Fruit fly (Drosophila melanogaster) whole organism, embryonic: Measurements from ENCODE around the gene plum.
A peak's percentile ranks its signal among the peaks of the same experiment; 100 is the strongest.

Experiments
- Aef1 ChIP-seq: fragments of 200-800 bp; sonication (Bioruptor generic); IDR thresholded peaks from 3 replicates; pipeline ENCODE4 v1.3.6; 2022; ENCODE audit warnings: missing biosample characterization, missing genetic modification characterization
- Blimp-1 ChIP-seq: fragments of 200-800 bp; sonication (Bioruptor generic); optimal IDR thresholded peaks from 3 replicates; lab custom pipeline; 2018; ENCODE audit warnings: missing biosample characterization, missing genetic modification characterization, mild to moderate bottlenecking, moderate library complexity, missing genetic modification reagents
- CG11456 ChIP-seq: fragments of 200-800 bp; sonication (Bioruptor generic); IDR thresholded peaks from 3 replicates; pipeline ENCODE4 v1.3.6; 2022; ENCODE audit warnings: missing biosample characterization, missing genetic modification characterization
- CG12391 ChIP-seq: fragments of 200-800 bp; sonication (Bioruptor generic); optimal IDR thresholded peaks from 3 replicates; lab custom pipeline; 2018; ENCODE audit warnings: missing biosample characterization, mild to moderate bottlenecking, missing genetic modification characterization, moderate library complexity
- CG14710 ChIP-seq: fragments of 200-800 bp; sonication (Bioruptor generic); optimal IDR thresholded peaks from 3 replicates; lab custom pipeline; 2019; ENCODE audit warnings: missing biosample characterization, mild to moderate bottlenecking, missing genetic modification characterization, moderate library complexity
- CG15601 ChIP-seq: fragments of 200-800 bp; sonication (Bioruptor generic); optimal IDR thresholded peaks from 3 replicates; lab custom pipeline; 2019; ENCODE audit warnings: missing biosample characterization, mild to moderate bottlenecking, missing genetic modification characterization, moderate library complexity
- CG1603 ChIP-seq: fragments of 200-800 bp; sonication (Bioruptor generic); optimal IDR thresholded peaks from 2 replicates; lab custom pipeline; 2019; ENCODE audit warnings: missing biosample characterization, mild to moderate bottlenecking, missing genetic modification characterization, moderate library complexity
- CG16779 ChIP-seq: fragments of 200-800 bp; sonication (Bioruptor generic); IDR thresholded peaks from 2 replicates; pipeline ENCODE4 v1.3.6; 2022; ENCODE audit warnings: missing biosample characterization, missing genetic modification characterization
- CG16863 ChIP-seq: fragments of 200-800 bp; sonication (Bioruptor generic); optimal IDR thresholded peaks from 3 replicates; lab custom pipeline; 2016; ENCODE audit warnings: missing biosample characterization, missing genetic modification characterization
- CG17385 ChIP-seq: fragments of 200-800 bp; sonication (Bioruptor generic); optimal IDR thresholded peaks from 3 replicates; lab custom pipeline; 2018; ENCODE audit warnings: missing biosample characterization, mild to moderate bottlenecking, missing genetic modification characterization
- CG17612 ChIP-seq: fragments of 200-800 bp; sonication (Bioruptor generic); IDR thresholded peaks from 2 replicates; pipeline ENCODE4 v1.3.6; 2022; ENCODE audit warnings: missing biosample characterization, missing genetic modification characterization
- CG31224 ChIP-seq: fragments of 200-800 bp; sonication (Bioruptor generic); IDR thresholded peaks from 2 replicates; pipeline ENCODE4 v1.3.6; 2022; ENCODE audit warnings: missing biosample characterization, missing genetic modification characterization
- CG3163 ChIP-seq: fragments of 200-800 bp; sonication (Bioruptor generic); optimal IDR thresholded peaks from 3 replicates; lab custom pipeline; 2016; ENCODE audit warnings: missing biosample characterization, missing genetic modification characterization
- CG34422 ChIP-seq: fragments of 200-800 bp; sonication (Bioruptor generic); IDR thresholded peaks from 3 replicates; pipeline ENCODE4 v1.3.6; 2022; ENCODE audit warnings: missing biosample characterization, missing genetic modification characterization
- CG5180 ChIP-seq: fragments of 200-800 bp; sonication (Bioruptor generic); optimal IDR thresholded peaks from 3 replicates; lab custom pipeline; 2017; ENCODE audit warnings: missing biosample characterization, missing genetic modification characterization, mild to moderate bottlenecking, moderate library complexity, missing genetic modification reagents
- CG6654 ChIP-seq: fragments of 200-800 bp; sonication (Bioruptor generic); optimal IDR thresholded peaks from 2 replicates; lab custom pipeline; 2017; ENCODE audit warnings: missing biosample characterization, mild to moderate bottlenecking, missing genetic modification characterization
- CG8089 ChIP-seq: fragments of 200-800 bp; sonication (Bioruptor generic); optimal IDR thresholded peaks from 3 replicates; lab custom pipeline; 2016; ENCODE audit warnings: missing biosample characterization, missing genetic modification characterization
- CG8388 ChIP-seq: fragments of 200-800 bp; sonication (Bioruptor generic); optimal IDR thresholded peaks from 2 replicates; lab custom pipeline; 2019; ENCODE audit warnings: missing biosample characterization, mild to moderate bottlenecking, missing genetic modification characterization, moderate library complexity
- CG8924 ChIP-seq: fragments of 200-800 bp; optimal IDR thresholded peaks from 3 replicates; lab custom pipeline; 2019; ENCODE audit warnings: missing biosample characterization, mild to moderate bottlenecking, missing genetic modification characterization, moderate library complexity
- Chrac-16 ChIP-seq: fragments of 200-800 bp; sonication (Bioruptor generic); optimal IDR thresholded peaks from 3 replicates; lab custom pipeline; 2016; ENCODE audit warnings: missing biosample characterization, missing genetic modification characterization
- Dref ChIP-seq: fragments of 200-800 bp; sonication (Bioruptor generic); IDR thresholded peaks from 2 replicates; pipeline ENCODE4 v1.3.6; 2022; ENCODE audit warnings: missing biosample characterization, missing genetic modification characterization
- Drgx ChIP-seq: fragments of 200-800 bp; sonication (Bioruptor generic); IDR thresholded peaks from 2 replicates; pipeline ENCODE4 v1.3.6; 2022; ENCODE audit warnings: missing biosample characterization, missing genetic modification characterization
- Fer3 ChIP-seq: fragments of 200-800 bp; sonication (Bioruptor generic); optimal IDR thresholded peaks from 2 replicates; lab custom pipeline; 2018; ENCODE audit warnings: missing biosample characterization, mild to moderate bottlenecking, missing genetic modification characterization, moderate library complexity
- H15 ChIP-seq: fragments of 200-800 bp; sonication (Bioruptor generic); IDR thresholded peaks from 3 replicates; pipeline ENCODE4 v1.3.6; 2022; ENCODE audit warnings: missing biosample characterization, missing genetic modification characterization
- Lhr ChIP-seq: fragments of 200-800 bp; sonication (Bioruptor generic); optimal IDR thresholded peaks from 3 replicates; lab custom pipeline; 2017; ENCODE audit warnings: mild to moderate bottlenecking, missing biosample characterization, missing genetic modification reagents, missing genetic modification characterization
- Mad ChIP-seq: fragments of 200-800 bp; sonication (Bioruptor generic); optimal IDR thresholded peaks from 2 replicates; lab custom pipeline; 2016; ENCODE audit warnings: missing biosample characterization, missing genetic modification characterization
- Mrtf ChIP-seq: fragments of 200-800 bp; sonication (Bioruptor generic); IDR thresholded peaks from 3 replicates; pipeline ENCODE4 v1.3.6; 2022; ENCODE audit warnings: missing biosample characterization, missing genetic modification characterization
- Ptx1 ChIP-seq: fragments of 200-800 bp; sonication (Bioruptor generic); IDR thresholded peaks from 2 replicates; pipeline ENCODE4 v1.3.6; 2022; ENCODE audit warnings: missing biosample characterization, missing genetic modification characterization
- Ssrp ChIP-seq: fragments of 200-800 bp; sonication (Bioruptor generic); optimal IDR thresholded peaks from 2 replicates; lab custom pipeline; 2018; ENCODE audit warnings: missing biosample characterization, mild to moderate bottlenecking, missing genetic modification characterization, moderate library complexity
- bab2 ChIP-seq: fragments of 200-800 bp; sonication (Bioruptor generic); optimal IDR thresholded peaks from 2 replicates; lab custom pipeline; 2016; ENCODE audit warnings: missing biosample characterization, missing genetic modification characterization
- chinmo ChIP-seq: fragments of 200-800 bp; sonication (Bioruptor generic); IDR thresholded peaks from 4 replicates; pipeline ENCODE4 v1.3.6; 2022; ENCODE audit warnings: missing biosample characterization, missing genetic modification characterization; ENCODE audit not compliant: partially characterized antibody
- danr ChIP-seq: fragments of 200-800 bp; sonication (Bioruptor generic); IDR thresholded peaks from 2 replicates; pipeline ENCODE4 v1.3.6; 2022; ENCODE audit warnings: missing biosample characterization, missing genetic modification characterization
- dmrt11E ChIP-seq: fragments of 200-800 bp; sonication (Bioruptor generic); optimal IDR thresholded peaks from 3 replicates; lab custom pipeline; 2018; ENCODE audit warnings: missing biosample characterization, mild to moderate bottlenecking, missing genetic modification characterization, moderate library complexity
- dysf ChIP-seq: fragments of 200-800 bp; sonication (Bioruptor generic); IDR thresholded peaks from 3 replicates; pipeline ENCODE4 v1.3.6; 2022; ENCODE audit warnings: missing biosample characterization, missing genetic modification characterization
- emc ChIP-seq: fragments of 200-800 bp; sonication (Bioruptor generic); optimal IDR thresholded peaks from 2 replicates; lab custom pipeline; 2016; ENCODE audit warnings: missing biosample characterization, missing genetic modification characterization
- esg ChIP-seq: fragments of 200-800 bp; sonication (Bioruptor generic); conservative IDR thresholded peaks from 2 replicates; pipeline ENCODE4 v1.3.6; 2022; ENCODE audit warnings: missing biosample characterization, missing genetic modification characterization
- ewg ChIP-seq: fragments of 200-800 bp; sonication (Bioruptor generic); optimal IDR thresholded peaks from 3 replicates; lab custom pipeline; 2017; ENCODE audit warnings: mild to moderate bottlenecking, missing biosample characterization, missing genetic modification reagents, missing genetic modification characterization
- jumu ChIP-seq: fragments of 200-800 bp; sonication (Bioruptor generic); optimal IDR thresholded peaks from 3 replicates; lab custom pipeline; 2016; ENCODE audit warnings: missing biosample characterization, missing genetic modification characterization
- kah ChIP-seq: fragments of 200-800 bp; sonication (Bioruptor generic); optimal IDR thresholded peaks from 2 replicates; lab custom pipeline; 2018; ENCODE audit warnings: missing biosample characterization, mild to moderate bottlenecking, missing genetic modification characterization
- nom ChIP-seq: fragments of 200-800 bp; sonication (Bioruptor generic); optimal IDR thresholded peaks from 2 replicates; lab custom pipeline; 2017; ENCODE audit warnings: missing biosample characterization, missing genetic modification characterization, mild to moderate bottlenecking, moderate library complexity, missing genetic modification reagents
- pita ChIP-seq: fragments of 200-800 bp; sonication (Bioruptor generic); optimal IDR thresholded peaks from 2 replicates; lab custom pipeline; 2017; ENCODE audit warnings: missing biosample characterization, mild to moderate bottlenecking, missing genetic modification characterization
- row ChIP-seq: fragments of 200-800 bp; sonication (Bioruptor generic); IDR thresholded peaks from 3 replicates; pipeline ENCODE4 v1.3.6; 2022; ENCODE audit warnings: missing biosample characterization, missing genetic modification characterization
- sd ChIP-seq: fragments of 200-800 bp; sonication (Bioruptor generic); optimal IDR thresholded peaks from 3 replicates; lab custom pipeline; 2018; ENCODE audit warnings: missing biosample characterization, mild to moderate bottlenecking, missing genetic modification characterization, moderate library complexity
- trh ChIP-seq: fragments of 200-800 bp; sonication (Bioruptor generic); optimal IDR thresholded peaks from 2 replicates; lab custom pipeline; 2016; ENCODE audit warnings: missing biosample characterization, missing genetic modification characterization
- unpg ChIP-seq: fragments of 200-800 bp; sonication (Bioruptor generic); optimal IDR thresholded peaks from 3 replicates; lab custom pipeline; 2018; ENCODE audit warnings: missing biosample characterization, mild to moderate bottlenecking, missing genetic modification characterization, moderate library complexity
- vvl ChIP-seq: fragments of 200-800 bp; sonication (Bioruptor generic); IDR thresholded peaks from 2 replicates; pipeline ENCODE4 v1.3.6; 2022; ENCODE audit warnings: missing biosample characterization, missing genetic modification characterization
- z ChIP-seq: fragments of 200-800 bp; sonication (Bioruptor generic); IDR thresholded peaks from 3 replicates; pipeline ENCODE4 v1.3.6; 2022; ENCODE audit warnings: missing biosample characterization, missing genetic modification characterization

Gene plum

dm6 chr3R:26542721-26543440, 7.9 kb upstream of the plum start:
- TF ChIP-seq CG6654 (no peak), trh (GFP tag; lab: Kevin White, UChicago) (no peak), CG1603 (tag; lab: Kevin White, UChicago) (no peak), jumu (GFP tag; lab: Kevin White, UChicago) (no peak), CG16863 (GFP tag; lab: Kevin White, UChicago) (no peak), danr (GFP tag; lab: Robert Waterston, UW) (no peak), CG34422 (peak; percentile 15; the same call in 1 of the 3 replicates), CG15601 (tag; lab: Kevin White, UChicago) (no peak), CG5180 (GFP tag; lab: Kevin White, UChicago) (peak; percentile 1), vvl (GFP tag; lab: Robert Waterston, UW) (peak; percentile 39; the same call in 1 of the 2 replicates), CG31224 (GFP tag; lab: Robert Waterston, UW) (peak; percentile 97), Dref (0 out of 2 replicates have a peak, but pooled peaks have one; percentile 11), Drgx (GFP tag; lab: Robert Waterston, UW) (peak; percentile 23; the same call in 1 of the 2 replicates), z (GFP tag; lab: Robert Waterston, UW) (peak; percentile 89), Mrtf (GFP tag; lab: Robert Waterston, UW) (no peak), CG16779 (GFP tag; lab: Robert Waterston, UW) (no peak), emc (GFP tag; lab: Kevin White, UChicago) (no peak)
- TF ChIP-seq, all 482 proteins: peak for 7

- TF ChIP-seq CG16779 (GFP tag; lab: Robert Waterston, UW) = no peak
- peak; percentile 11 for TF ChIP-seq bab2
- TF ChIP-seq ewg (GFP tag; lab: Kevin White, UChicago) = peak; percentile 28
- TF ChIP-seq nom (GFP tag; lab: Kevin White, UChicago) = peak; percentile 69
- peak; percentile 24 for TF ChIP-seq CG8388 (GFP tag; lab: Kevin White, UChicago)
- TF ChIP-seq CG8924 = peak; percentile 6
- TF ChIP-seq dysf (GFP tag; lab: Robert Waterston, UW) = peak; percentile 28; the same call in 1 of the 3 replicates
- no peak for TF ChIP-seq sd
- 0 out of 3 replicates have a peak, but pooled peaks have one; percentile 15 for TF ChIP-seq H15 (GFP tag; lab: Robert Waterston, UW)
- TF ChIP-seq Aef1 (GFP tag; lab: Robert Waterston, UW) = no peak
- peak; percentile 65 for TF ChIP-seq Blimp-1 (GFP tag; lab: Kevin White, UChicago)
- peak; percentile 12 for TF ChIP-seq CG8089 (GFP tag; lab: Kevin White, UChicago)
- TF ChIP-seq esg (GFP tag; lab: Robert Waterston, UW) = 0 out of 2 replicates have a peak, but pooled peaks have one; percentile 12
- peak; percentile 5; the same call in 1 of the 2 replicates for TF ChIP-seq Ptx1
- TF ChIP-seq Ssrp (tag; lab: Kevin White, UChicago) = peak; percentile 20
- 0 out of 4 replicates have a peak, but pooled peaks have one; percentile 22 for TF ChIP-seq chinmo (GFP tag; lab: Robert Waterston, UW)
- TF ChIP-seq CG12391 = peak; percentile 41
- TF ChIP-seq CG3163 (GFP tag; lab: Kevin White, UChicago) = no peak
- no peak for TF ChIP-seq kah (GFP tag; lab: Kevin White, UChicago)
- TF ChIP-seq CG11456 (GFP tag; lab: Robert Waterston, UW) = no peak
- no peak for TF ChIP-seq Mad (GFP tag; lab: Kevin White, UChicago)
- peak; percentile 57 for TF ChIP-seq dmrt11E (tag; lab: Kevin White, UChicago)
- TF ChIP-seq CG17612 (GFP tag; lab: Robert Waterston, UW) = no peak
- no peak for TF ChIP-seq pita (GFP tag; lab: Kevin White, UChicago)
- no peak for TF ChIP-seq z (GFP tag; lab: Robert Waterston, UW)
- TF ChIP-seq Lhr (GFP tag; lab: Kevin White, UChicago) = no peak
- no peak for TF ChIP-seq CG17385 (GFP tag; lab: Kevin White, UChicago)
- TF ChIP-seq row (GFP tag; lab: Robert Waterston, UW) = peak; percentile 42; the same call in 1 of the 3 replicates
- no peak for TF ChIP-seq Fer3
- peak; percentile 27 for TF ChIP-seq CG14710 (tag; lab: Kevin White, UChicago)
- TF ChIP-seq Drgx (GFP tag; lab: Robert Waterston, UW) = peak; percentile 93
- TF ChIP-seq unpg (GFP tag; lab: Kevin White, UChicago) = peak; percentile 18
- peak; percentile 55 for TF ChIP-seq Chrac-16
Observed at dm6 chr3R:26542108-26542507, 7.1 kb upstream of the plum start.
